Worm (Caenorhabditis elegans): ENCODE data around the gene mrpl-11.

The mrpl-11 gene

ce11 chrIII:8683679-8684263 lies 33.7 kb upstream of the mrpl-11 start, which contains the start of gene fli-1:
fli-1 (minus strand) TSS chrIII:8683736.
- TF ChIP-seq nhr-11 (tag; optimal IDR thresholded peaks at IDR 0.05), result no peak
- TF ChIP-seq lin-15B (tag; optimal IDR thresholded peaks at IDR 0.05), result peak; percentile 6
- no peak for TF ChIP-seq nhr-67 (tag; optimal IDR thresholded peaks at IDR 0.05)
- TF ChIP-seq nhr-43 (tag; optimal IDR thresholded peaks at IDR 0.05; ENCODE audit: poor library complexity, severe bottlenecking), result peak; percentile 3
- no peak for TF ChIP-seq lin-39 (tag; optimal IDR thresholded peaks at IDR 0.05)
- no peak for TF ChIP-seq nhr-77 (tag; optimal IDR thresholded peaks at IDR 0.05)
- TF ChIP-seq nfya-1 (tag; optimal IDR thresholded peaks at IDR 0.05; ENCODE audit: insufficient read depth), result peak; percentile 24
- TF ChIP-seq skn-1 (tag; optimal IDR thresholded peaks at IDR 0.05), result no peak
- TF ChIP-seq snpc-4 (tag; optimal IDR thresholded peaks at IDR 0.05), result peak; percentile 14
- no peak for TF ChIP-seq unc-62 (GFP tag; optimal IDR thresholded peaks at IDR 0.05)
- TF ChIP-seq pha-4 (tag; optimal IDR thresholded peaks at IDR 0.05), result peak; percentile 11

ce11 chrIII:8684421-8684820 lies 33.0 kb upstream of the mrpl-11 start, which contains the start of gene anmt-1:
anmt-1 (plus strand) TSS chrIII:8684808.
- TF ChIP-seq nhr-67 (tag; optimal IDR thresholded peaks at IDR 0.05), result no peak
- no peak for TF ChIP-seq elt-3 (tag; optimal IDR thresholded peaks at IDR 0.05)

- peak; percentile 20 for TF ChIP-seq nhr-23 (tag; optimal IDR thresholded peaks at IDR 0.05)
- TF ChIP-seq ama-1 (optimal IDR thresholded peaks at IDR 0.05), result peak; percentile 13
- TF ChIP-seq lin-15B (tag; optimal IDR thresholded peaks at IDR 0.05), result no peak
- TF ChIP-seq nhr-25 (tag; optimal IDR thresholded peaks at IDR 0.05), result no peak
- no peak for TF ChIP-seq egl-27 (tag; optimal IDR thresholded peaks at IDR 0.05)
- peak; percentile 28 for TF ChIP-seq elt-2 (tag; optimal IDR thresholded peaks at IDR 0.05)
- TF ChIP-seq nhr-43 (tag; optimal IDR thresholded peaks at IDR 0.05; ENCODE audit: poor library complexity, severe bottlenecking), result peak; percentile 71
Observed at ce11 chrIII:8685590-8686240, 31.7 kb upstream of the mrpl-11 start.

ce11 chrIII:8688438-8688946 lies 29.0 kb upstream of the mrpl-11 start, which contains the start of gene hadb-1:
hadb-1 (minus strand) TSS chrIII:8688488.
- TF ChIP-seq lin-39 (tag; optimal IDR thresholded peaks at IDR 0.05), result no peak
- TF ChIP-seq R02D3.7 (tag; optimal IDR thresholded peaks at IDR 0.05), result no peak
- peak; percentile 39 for TF ChIP-seq nhr-23 (tag; optimal IDR thresholded peaks at IDR 0.05)
- no peak for TF ChIP-seq lin-15B (tag; optimal IDR thresholded peaks at IDR 0.05)
- TF ChIP-seq eor-1 (tag; optimal IDR thresholded peaks at IDR 0.05), result peak in 1 of 2 experiments; percentile 33
- no peak for TF ChIP-seq mdl-1 (tag; optimal IDR thresholded peaks at IDR 0.05)
- peak; percentile 52 for TF ChIP-seq pqm-1 (tag; optimal IDR thresholded peaks at IDR 0.05)
- TF ChIP-seq ceh-82 (tag; optimal IDR thresholded peaks at IDR 0.05), result no peak
- no peak for TF ChIP-seq ceh-9 (tag; optimal IDR thresholded peaks at IDR 0.05)
- TF ChIP-seq ztf-4 (tag; optimal IDR thresholded peaks at IDR 0.05), result no peak
- no peak for TF ChIP-seq aly-2 (tag; optimal IDR thresholded peaks at IDR 0.05)
- TF ChIP-seq ceh-28 (tag; optimal IDR thresholded peaks at IDR 0.05), result no peak
- no peak for TF ChIP-seq egl-27 (tag; optimal IDR thresholded peaks at IDR 0.05)
- no peak for TF ChIP-seq lsy-12 (tag; optimal IDR thresholded peaks at IDR 0.05)
- no peak for TF ChIP-seq mml-1 (tag; optimal IDR thresholded peaks at IDR 0.05)
- TF ChIP-seq ama-1 (optimal IDR thresholded peaks at IDR 0.05), result no peak
- no peak for TF ChIP-seq unc-39 (tag; optimal IDR thresholded peaks at IDR 0.05)
- no peak for TF ChIP-seq fkh-2 (tag; optimal IDR thresholded peaks at IDR 0.05)
- TF ChIP-seq elt-1 (tag; optimal IDR thresholded peaks at IDR 0.05), result no peak
- TF ChIP-seq unc-62 (GFP tag; optimal IDR thresholded peaks at IDR 0.05), result no peak
- no peak for TF ChIP-seq hmg-11 (tag; optimal IDR thresholded peaks at IDR 0.05)
- peak; percentile 28 for TF ChIP-seq nfya-1 (tag; optimal IDR thresholded peaks at IDR 0.05; ENCODE audit: insufficient read depth)
- no peak for TF ChIP-seq nhr-28 (tag; optimal IDR thresholded peaks at IDR 0.05)
- peak; percentile 75 for TF ChIP-seq elt-2 (tag; optimal IDR thresholded peaks at IDR 0.05)
- no peak for TF ChIP-seq nhr-11 (tag; optimal IDR thresholded peaks at IDR 0.05)
- TF ChIP-seq nhr-25 (tag; optimal IDR thresholded peaks at IDR 0.05), result peak; percentile 28
- TF ChIP-seq egl-5 (tag; optimal IDR thresholded peaks at IDR 0.05), result no peak
- no peak for TF ChIP-seq zag-1 (tag; optimal IDR thresholded peaks at IDR 0.05)
- peak; percentile 55 for TF ChIP-seq nhr-43 (tag; optimal IDR thresholded peaks at IDR 0.05; ENCODE audit: poor library complexity, severe bottlenecking)
- TF ChIP-seq sea-2 (GFP tag; optimal IDR thresholded peaks at IDR 0.05), result no peak
- TF ChIP-seq fos-1 (tag; optimal IDR thresholded peaks at IDR 0.05), result no peak
- no peak for TF ChIP-seq nhr-12 (tag; optimal IDR thresholded peaks at IDR 0.05)
- TF ChIP-seq ZK546.5 (tag; optimal IDR thresholded peaks at IDR 0.05), result no peak
- no peak for TF ChIP-seq pha-4 (tag; optimal IDR thresholded peaks at IDR 0.05)
- TF ChIP-seq snpc-4 (tag; optimal IDR thresholded peaks at IDR 0.05), result no peak
- no peak for TF ChIP-seq ztf-11 (tag; optimal IDR thresholded peaks at IDR 0.05)
- TF ChIP-seq nhr-77 (tag; optimal IDR thresholded peaks at IDR 0.05), result no peak
- no peak for TF ChIP-seq elt-3 (tag; optimal IDR thresholded peaks at IDR 0.05)
- TF ChIP-seq daf-12 (tag; optimal IDR thresholded peaks at IDR 0.05), result no peak
- no peak for TF ChIP-seq fkh-10 (GFP tag; optimal IDR thresholded peaks at IDR 0.05)
- TF ChIP-seq nhr-237 (tag; optimal IDR thresholded peaks at IDR 0.05), result no peak

Measured in whole organism, L3 larva.